Fruit fly (Drosophila melanogaster) whole organism, wandering third instar larva: ENCODE data around the gene Exn.

Source experiments
- Abd-B ChIP-seq: fragments of >200 bp; optimal IDR thresholded peaks from 2 replicates; lab custom pipeline; 2017; ENCODE audit warnings: missing biosample characterization, missing genetic modification characterization
- CG9705 ChIP-seq: fragments of 200-800 bp; sonication (Bioruptor generic); optimal IDR thresholded peaks from 2 replicates; lab custom pipeline; 2018; ENCODE audit warnings: missing biosample characterization, mild to moderate bottlenecking, missing genetic modification characterization
- CrebA ChIP-seq: fragments of 200-800 bp; sonication (Bioruptor generic); optimal IDR thresholded peaks from 2 replicates; lab custom pipeline; 2016; ENCODE audit warnings: missing biosample characterization, mild to moderate bottlenecking, missing genetic modification characterization, borderline replicate concordance
- Dif ChIP-seq: fragments of 200-275, 200-300 bp; sonication (Bioruptor generic); optimal IDR thresholded peaks from 2 replicates; lab custom pipeline; 2018; ENCODE audit warnings: missing biosample characterization, missing genetic modification characterization; ENCODE audit not compliant: partially characterized antibody
- GATAd ChIP-seq: sonication (Bioruptor generic); optimal IDR thresholded peaks from 2 replicates; lab custom pipeline; 2016; ENCODE audit warnings: missing biosample characterization, missing genetic modification characterization
- Hnf4 ChIP-seq: fragments of 200-800 bp; sonication (Bioruptor generic); optimal IDR thresholded peaks from 2 replicates; lab custom pipeline; 2016; ENCODE audit warnings: missing biosample characterization, mild to moderate bottlenecking, missing genetic modification characterization
- Hr78 ChIP-seq: fragments of >200 bp; optimal IDR thresholded peaks from 2 replicates; lab custom pipeline; 2017; ENCODE audit warnings: missing biosample characterization, missing genetic modification characterization
- Hr83 ChIP-seq: fragments of 200-300 bp; sonication (Bioruptor generic); optimal IDR thresholded peaks from 2 replicates; lab custom pipeline; 2016; ENCODE audit warnings: missing biosample characterization, mild to moderate bottlenecking, missing genetic modification characterization, moderate library complexity; ENCODE audit not compliant: poor library complexity, severe bottlenecking
- Jra ChIP-seq: sonication (Bioruptor generic); optimal IDR thresholded peaks from 2 replicates; lab custom pipeline; 2016; ENCODE audit warnings: missing biosample characterization, missing genetic modification characterization
- Mio ChIP-seq: sonication (Bioruptor generic); optimal IDR thresholded peaks from 2 replicates; lab custom pipeline; 2016; ENCODE audit warnings: missing biosample characterization, missing genetic modification characterization
- Myc ChIP-seq: fragments of >200 bp; optimal IDR thresholded peaks from 2 replicates; lab custom pipeline; 2017
- OdsH ChIP-seq: fragments of 200-800 bp; sonication (Bioruptor generic); optimal IDR thresholded peaks from 2 replicates; lab custom pipeline; 2016; ENCODE audit warnings: missing biosample characterization, mild to moderate bottlenecking, missing genetic modification characterization
- Rel ChIP-seq, 2 experiments: fragments of 200-800 bp; sonication (Bioruptor generic) in 1 of 2; optimal IDR thresholded peaks; 2 replicates in 1 of 2; 3 replicates in 1 of 2; lab custom pipeline; 2016 to 2019; ENCODE audit warnings: mild to moderate bottlenecking in 2 of 2, missing biosample characterization in 2 of 2, missing genetic modification characterization in 2 of 2, moderate library complexity in 1 of 2
- Sp1 ChIP-seq: fragments of 200-800 bp; sonication (Bioruptor generic); optimal IDR thresholded peaks from 3 replicates; lab custom pipeline; 2019; ENCODE audit warnings: missing biosample characterization, mild to moderate bottlenecking, missing genetic modification characterization, moderate library complexity
- Vsx2 ChIP-seq: fragments of 200-300, 225-300 bp; sonication (Bioruptor generic); optimal IDR thresholded peaks from 2 replicates; lab custom pipeline; 2018; ENCODE audit warnings: missing biosample characterization, missing genetic modification characterization; ENCODE audit not compliant: partially characterized antibody
- br ChIP-seq: fragments of 200-800 bp; sonication (Bioruptor generic); optimal IDR thresholded peaks from 2 replicates; lab custom pipeline; 2016; ENCODE audit warnings: missing biosample characterization, missing genetic modification characterization
- brk ChIP-seq: fragments of 200-800 bp; sonication (Bioruptor generic); optimal IDR thresholded peaks from 2 replicates; lab custom pipeline; 2016; ENCODE audit warnings: missing biosample characterization, mild to moderate bottlenecking, missing genetic modification characterization
- dl ChIP-seq, 2 experiments: fragments of 175-275, 200-275 bp in 1 of 2; fragments of 200-275 bp in 1 of 2; sonication (Bioruptor generic); optimal IDR thresholded peaks; lab custom pipeline; 2018; ENCODE audit warnings: mild to moderate bottlenecking in 2 of 2, missing biosample characterization in 2 of 2, missing genetic modification characterization in 2 of 2, moderate library complexity in 2 of 2; ENCODE audit not compliant: partially characterized antibody in 2 of 2, insufficient read depth in 1 of 2
- dmrt93B ChIP-seq: fragments of 200-800 bp; sonication (Bioruptor generic); optimal IDR thresholded peaks from 2 replicates; lab custom pipeline; 2018; ENCODE audit warnings: missing biosample characterization, mild to moderate bottlenecking, missing genetic modification characterization
- dsf ChIP-seq: sonication (Bioruptor generic); optimal IDR thresholded peaks from 2 replicates; lab custom pipeline; 2016; ENCODE audit warnings: missing biosample characterization, missing genetic modification characterization, borderline replicate concordance
- ey ChIP-seq: fragments of 200-800 bp; sonication (Bioruptor generic); optimal IDR thresholded peaks from 2 replicates; lab custom pipeline; 2016; ENCODE audit warnings: missing biosample characterization, missing genetic modification characterization
- foxo ChIP-seq, 2 experiments: fragments of 200-800 bp; sonication (Bioruptor generic); optimal IDR thresholded peaks; 2 replicates in 1 of 2; 3 replicates in 1 of 2; lab custom pipeline; 2016 to 2017; ENCODE audit warnings: missing biosample characterization in 2 of 2, missing genetic modification characterization in 2 of 2
- fru ChIP-seq: fragments of 200-800 bp; sonication (Bioruptor generic); optimal IDR thresholded peaks from 3 replicates; lab custom pipeline; 2016; ENCODE audit warnings: missing biosample characterization, mild to moderate bottlenecking, missing genetic modification characterization
- h ChIP-seq: fragments of 200-800 bp; sonication (Bioruptor generic); optimal IDR thresholded peaks from 3 replicates; lab custom pipeline; 2016; ENCODE audit warnings: missing biosample characterization, mild to moderate bottlenecking, missing genetic modification characterization
- jim ChIP-seq: fragments of 175-275, 200-325 bp; sonication (Bioruptor generic); optimal IDR thresholded peaks from 2 replicates; lab custom pipeline; 2016; ENCODE audit warnings: missing biosample characterization, mild to moderate bottlenecking, missing genetic modification characterization
- lola ChIP-seq: fragments of >200 bp; optimal IDR thresholded peaks from 2 replicates; lab custom pipeline; 2017; ENCODE audit warnings: missing biosample characterization, missing genetic modification characterization
- pan ChIP-seq: fragments of >200 bp; optimal IDR thresholded peaks from 2 replicates; lab custom pipeline; 2017
- psq ChIP-seq: fragments of 200-800 bp; sonication (Bioruptor generic); optimal IDR thresholded peaks from 3 replicates; lab custom pipeline; 2017; ENCODE audit warnings: missing biosample characterization, mild to moderate bottlenecking, missing genetic modification characterization, moderate library complexity
- rgr ChIP-seq: fragments of 200-800 bp; sonication (Bioruptor generic); optimal IDR thresholded peaks from 3 replicates; lab custom pipeline; 2016; ENCODE audit warnings: missing biosample characterization, mild to moderate bottlenecking, missing genetic modification characterization
- sage ChIP-seq: fragments of 200-800 bp; sonication (Bioruptor generic); optimal IDR thresholded peaks from 2 replicates; lab custom pipeline; 2016; ENCODE audit warnings: missing biosample characterization, mild to moderate bottlenecking, missing genetic modification characterization
- sv ChIP-seq: fragments of 200-800 bp; sonication (Bioruptor generic); optimal IDR thresholded peaks from 3 replicates; lab custom pipeline; 2016; ENCODE audit warnings: missing biosample characterization, missing genetic modification characterization
- tai ChIP-seq: sonication (Bioruptor generic); optimal IDR thresholded peaks from 2 replicates; lab custom pipeline; 2016; ENCODE audit warnings: missing biosample characterization, missing genetic modification characterization
- usp ChIP-seq: fragments of >200 bp; optimal IDR thresholded peaks from 2 replicates; lab custom pipeline; 2017; ENCODE audit warnings: missing biosample characterization, missing genetic modification characterization
- woc ChIP-seq: sonication (Bioruptor generic); optimal IDR thresholded peaks from 2 replicates; lab custom pipeline; 2016; ENCODE audit warnings: missing biosample characterization, mild to moderate bottlenecking, missing genetic modification characterization

Gene Exn

dm6 chr3L:16927375-16927774 lies 42.4 kb upstream of the Exn start, which contains the start of gene CG13023:
CG13023 (minus strand) TSS chr3L:16927434.
- no peak for TF ChIP-seq woc (GFP tag; lab: Kevin White, UChicago)
- no peak for TF ChIP-seq dl (GFP tag; optimal IDR thresholded peaks at IDR 0.05; lab: Kevin White, UChicago; ENCODE audit: insufficient read depth in 1 of 2, partially characterized antibody in 2 of 2)
- no peak for TF ChIP-seq Myc (lab: Kevin White, UChicago)
- no peak for TF ChIP-seq fru (GFP tag; lab: Kevin White, UChicago)
- no peak for TF ChIP-seq ey (GFP tag; lab: Kevin White, UChicago)
- no peak for TF ChIP-seq br (GFP tag; lab: Kevin White, UChicago)
- TF ChIP-seq Vsx2 = no peak
- TF ChIP-seq sv (GFP tag; lab: Kevin White, UChicago) = no peak
- no peak for TF ChIP-seq Hnf4
- no peak for TF ChIP-seq tai
- no peak for TF ChIP-seq dmrt93B (GFP tag; lab: Kevin White, UChicago)
- TF ChIP-seq Abd-B = no peak
- no peak for TF ChIP-seq Jra (GFP tag; lab: Kevin White, UChicago)
- TF ChIP-seq usp (GFP tag; lab: Kevin White, UChicago) = no peak
- no peak for TF ChIP-seq rgr (GFP tag; lab: Kevin White, UChicago)
- no peak for TF ChIP-seq Sp1 (GFP tag; lab: Kevin White, UChicago)
- no peak for TF ChIP-seq CG9705 (GFP tag; lab: Kevin White, UChicago)
- TF ChIP-seq Dif (GFP tag; lab: Kevin White, UChicago) = no peak
- TF ChIP-seq, all 38 proteins: peak for 0

dm6 chr3L:16930522-16930921 lies 39.3 kb upstream of the Exn start:
- TF ChIP-seq Myc (lab: Kevin White, UChicago) (peak; percentile 46), Rel (GFP tag; optimal IDR thresholded peaks at IDR 0.05; lab: Kevin White, UChicago) (no peak), Rel (tag; optimal IDR thresholded peaks at IDR 0.05; lab: Kevin White, UChicago) (no peak)

- TF ChIP-seq Dif (GFP tag; lab: Kevin White, UChicago) (peak; percentile 26), fru (GFP tag; lab: Kevin White, UChicago) (peak; percentile 6), psq (GFP tag; lab: Kevin White, UChicago) (peak; percentile 7), Abd-B (no peak), Vsx2 (peak; percentile 34)
Measured at dm6 chr3L:16935284-16935683, 34.5 kb upstream of the Exn start, which contains the start of gene CG11905. CG11905 (minus strand) TSS chr3L:16935536.

- no peak for TF ChIP-seq jim (GFP tag; lab: Kevin White, UChicago)
- TF ChIP-seq Hr83 (GFP tag; lab: Kevin White, UChicago) = no peak
- TF ChIP-seq usp (GFP tag; lab: Kevin White, UChicago) = no peak
- no peak for TF ChIP-seq tai
- no peak for TF ChIP-seq CG9705 (GFP tag; lab: Kevin White, UChicago)
- no peak for TF ChIP-seq sv (GFP tag; lab: Kevin White, UChicago)
- TF ChIP-seq rgr (GFP tag; lab: Kevin White, UChicago) = no peak
- no peak for TF ChIP-seq CrebA
- no peak for TF ChIP-seq fru (GFP tag; lab: Kevin White, UChicago)
- TF ChIP-seq brk (GFP tag; lab: Kevin White, UChicago) = no peak
- TF ChIP-seq, all 38 proteins: peak for 0
Measured at dm6 chr3L:16936689-16937088, 33.1 kb upstream of the Exn start.

dm6 chr3L:16938852-16939251 lies 31.0 kb upstream of the Exn start, which contains the start of gene CG13022:
CG13022 (minus strand) TSS chr3L:16938952.
- no peak for TF ChIP-seq brk (GFP tag; lab: Kevin White, UChicago)
- TF ChIP-seq OdsH = no peak
- TF ChIP-seq pan = no peak
- TF ChIP-seq ey (GFP tag; lab: Kevin White, UChicago) = no peak
- TF ChIP-seq Jra (GFP tag; lab: Kevin White, UChicago) = no peak
- TF ChIP-seq GATAd (GFP tag; lab: Kevin White, UChicago) = no peak
- TF ChIP-seq h = no peak
- TF ChIP-seq Hr78 (GFP tag; lab: Kevin White, UChicago) = no peak
- no peak for TF ChIP-seq dmrt93B (GFP tag; lab: Kevin White, UChicago)
- no peak for TF ChIP-seq foxo (GFP tag; optimal IDR thresholded peaks at IDR 0.05; lab: Kevin White, UChicago)
- no peak for TF ChIP-seq jim (GFP tag; lab: Kevin White, UChicago)
- no peak for TF ChIP-seq Hr83 (GFP tag; lab: Kevin White, UChicago)
- no peak for TF ChIP-seq sage (GFP tag; lab: Kevin White, UChicago)
- no peak for TF ChIP-seq Mio (GFP tag; lab: Kevin White, UChicago)
- TF ChIP-seq lola (GFP tag; lab: Kevin White, UChicago) = no peak
- TF ChIP-seq rgr (GFP tag; lab: Kevin White, UChicago) = no peak
- no peak for TF ChIP-seq usp (GFP tag; lab: Kevin White, UChicago)
- TF ChIP-seq Myc (lab: Kevin White, UChicago) = no peak
- TF ChIP-seq dl (GFP tag; optimal IDR thresholded peaks at IDR 0.05; lab: Kevin White, UChicago; ENCODE audit: insufficient read depth in 1 of 2, partially characterized antibody in 2 of 2) = no peak
- no peak for TF ChIP-seq dsf
- TF ChIP-seq, all 38 proteins: peak for 0
